Worm (Caenorhabditis elegans) whole organism, L4/young adult: ENCODE measurements around the gene R160.10.

Source experiments
- W03F9.2 ChIP-seq: fragments of 150-350 bp; optimal IDR thresholded peaks from 2 replicates; lab custom pipeline; 2014; ENCODE audit warnings: missing biosample characterization, missing genetic modification characterization
- dao-5 ChIP-seq: sonication (generic microtip); optimal IDR thresholded peaks from 2 replicates; lab custom pipeline; 2016; ENCODE audit warnings: missing genotype, missing genetic modification characterization, moderate library complexity, missing compliant biosample characterization
- him-1 ChIP-seq: sonication (generic microtip); optimal IDR thresholded peaks from 2 replicates; lab custom pipeline; 2016; ENCODE audit warnings: missing genotype, missing genetic modification reagents, missing genetic modification characterization, missing compliant biosample characterization

ce11 chrX:4371988-4372387 lies 4.7 kb upstream of the R160.10 start, which contains the start of gene R160.14:
- no peak for TF ChIP-seq him-1
- TF ChIP-seq W03F9.2: no peak
- no peak for TF ChIP-seq dao-5 (tag; lab: Kevin White, UChicago)
